Worm (Caenorhabditis elegans): Measurements from ENCODE around the gene R10F2.5.

DNA sequence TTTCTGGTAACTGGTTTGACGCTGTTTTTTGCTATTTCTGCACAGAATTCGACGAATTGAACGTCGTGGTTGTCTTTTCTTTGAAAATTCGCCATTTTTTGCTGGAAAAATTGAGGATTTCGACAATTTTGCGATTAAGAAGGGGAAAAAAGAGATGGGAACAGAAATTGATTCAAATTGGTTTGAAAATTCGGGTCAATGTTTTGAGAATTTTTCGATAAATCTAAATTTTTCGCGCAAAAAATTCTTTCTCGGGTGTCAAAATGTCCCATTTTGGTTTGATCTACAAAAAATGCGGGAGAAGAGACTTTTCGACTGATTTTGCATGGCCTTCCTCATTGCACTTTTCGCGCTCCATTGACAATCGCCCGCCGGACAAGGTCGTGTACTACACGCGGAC is 41.0 kb upstream of the R10F2.5 start, which contains the start of gene H05C05.2:
- TF ChIP-seq mep-1 (tag; optimal IDR thresholded peaks at IDR 0.05) (no peak), M03D4.4 (tag; optimal IDR thresholded peaks at IDR 0.05) (no peak), lin-13 (tag; optimal IDR thresholded peaks at IDR 0.05) (no peak), snpc-4 (tag; optimal IDR thresholded peaks at IDR 0.05) (no peak), unc-120 (tag; optimal IDR thresholded peaks at IDR 0.05; ENCODE audit: poor library complexity, severe bottlenecking) (no peak), nhr-237 (tag; optimal IDR thresholded peaks at IDR 0.05) (no peak), mab-5 (tag; optimal IDR thresholded peaks at IDR 0.05) (no peak), nhr-28 (tag; optimal IDR thresholded peaks at IDR 0.05) (no peak), nhr-12 (tag; optimal IDR thresholded peaks at IDR 0.05) (no peak), ztf-11 (tag; optimal IDR thresholded peaks at IDR 0.05) (no peak), drap-1 (GFP tag; optimal IDR thresholded peaks at IDR 0.05) (no peak), lsy-2 (tag; optimal IDR thresholded peaks at IDR 0.05) (no peak), pha-4 (tag; optimal IDR thresholded peaks at IDR 0.05) (no peak)

All from whole organism, mixed stage, embryonic.